Fruit fly (Drosophila melanogaster) whole organism, embryonic: ENCODE measurements around the gene CG7564.

ENCODE experiments used
- Antp ChIP-seq: fragments of 200-800 bp; sonication (Bioruptor generic); optimal IDR thresholded peaks from 3 replicates; lab custom pipeline; 2016; ENCODE audit warnings: missing biosample characterization, missing genetic modification characterization
- Blimp-1 ChIP-seq: fragments of 200-800 bp; sonication (Bioruptor generic); optimal IDR thresholded peaks from 3 replicates; lab custom pipeline; 2018; ENCODE audit warnings: missing biosample characterization, missing genetic modification characterization, mild to moderate bottlenecking, moderate library complexity, missing genetic modification reagents
- CG10565 ChIP-seq: fragments of 200-800 bp; sonication (Bioruptor generic); optimal IDR thresholded peaks from 3 replicates; lab custom pipeline; 2016; ENCODE audit warnings: missing biosample characterization, mild to moderate bottlenecking, missing genetic modification characterization
- CG10959 ChIP-seq: fragments of 200-800 bp; sonication (Bioruptor generic); IDR thresholded peaks from 2 replicates; pipeline ENCODE4 v1.3.6; 2022; ENCODE audit warnings: missing biosample characterization, missing genetic modification characterization
- CG11247 ChIP-seq: fragments of 200-800 bp; sonication (Bioruptor generic); IDR thresholded peaks from 2 replicates; pipeline ENCODE4 v1.3.6; 2022; ENCODE audit warnings: missing biosample characterization, missing genetic modification characterization
- CG11398 ChIP-seq: fragments of 200-800 bp; sonication (Bioruptor generic); optimal IDR thresholded peaks from 2 replicates; lab custom pipeline; 2016; ENCODE audit warnings: missing biosample characterization, missing genetic modification characterization
- CG11560 ChIP-seq: fragments of 200-800 bp; sonication (Bioruptor generic); IDR thresholded peaks from 3 replicates; pipeline ENCODE4 v1.3.6; 2022; ENCODE audit warnings: missing biosample characterization, missing genetic modification characterization
- CG12744 ChIP-seq: fragments of 200-800 bp; sonication (Bioruptor generic); optimal IDR thresholded peaks from 2 replicates; lab custom pipeline; 2016; ENCODE audit warnings: missing biosample characterization, missing genetic modification characterization
- CG16779 ChIP-seq: fragments of 200-800 bp; sonication (Bioruptor generic); IDR thresholded peaks from 2 replicates; pipeline ENCODE4 v1.3.6; 2022; ENCODE audit warnings: missing biosample characterization, missing genetic modification characterization
- CG16815 ChIP-seq: fragments of 200-800 bp; sonication (Bioruptor generic); optimal IDR thresholded peaks from 3 replicates; lab custom pipeline; 2017; ENCODE audit warnings: missing biosample characterization, mild to moderate bottlenecking, missing genetic modification characterization
- CG17385 ChIP-seq: fragments of 200-800 bp; sonication (Bioruptor generic); optimal IDR thresholded peaks from 3 replicates; lab custom pipeline; 2018; ENCODE audit warnings: missing biosample characterization, mild to moderate bottlenecking, missing genetic modification characterization
- CG17829 ChIP-seq: fragments of 200-800 bp; optimal IDR thresholded peaks from 2 replicates; lab custom pipeline; 2019; ENCODE audit warnings: missing biosample characterization, mild to moderate bottlenecking, missing genetic modification characterization, moderate library complexity
- CG3065 ChIP-seq: fragments of 200-800 bp; sonication (Bioruptor generic); optimal IDR thresholded peaks from 2 replicates; lab custom pipeline; 2016; ENCODE audit warnings: missing biosample characterization, missing genetic modification characterization
- CG31388 ChIP-seq: fragments of 200-800 bp; sonication (Bioruptor generic); optimal IDR thresholded peaks from 2 replicates; lab custom pipeline; 2016; ENCODE audit warnings: missing biosample characterization, missing genetic modification characterization
- CG32532 ChIP-seq: fragments of 200-800 bp; sonication (Bioruptor generic); IDR thresholded peaks from 2 replicates; pipeline ENCODE4 v1.3.6; 2022; ENCODE audit warnings: missing biosample characterization, missing genetic modification characterization
- CG32767 ChIP-seq: fragments of 200-800 bp; sonication (Bioruptor generic); IDR thresholded peaks from 2 replicates; pipeline ENCODE4 v1.3.6; 2022; ENCODE audit warnings: missing biosample characterization, missing genetic modification characterization
- CG34376 ChIP-seq: fragments of 200-800 bp; sonication (Bioruptor generic); optimal IDR thresholded peaks from 2 replicates; lab custom pipeline; 2018; ENCODE audit warnings: missing biosample characterization, mild to moderate bottlenecking, missing genetic modification characterization
- CG3995 ChIP-seq: fragments of 200-800 bp; sonication (Bioruptor generic); optimal IDR thresholded peaks from 3 replicates; lab custom pipeline; 2016; ENCODE audit warnings: missing biosample characterization, missing genetic modification characterization
- CG7786 ChIP-seq: fragments of 200-800 bp; sonication (Bioruptor generic); optimal IDR thresholded peaks from 2 replicates; lab custom pipeline; 2016; ENCODE audit warnings: missing biosample characterization, missing genetic modification characterization
- CG9817 ChIP-seq: fragments of 200-800 bp; sonication (Bioruptor generic); optimal IDR thresholded peaks from 2 replicates; lab custom pipeline; 2018; ENCODE audit warnings: missing biosample characterization, mild to moderate bottlenecking, missing genetic modification characterization, moderate library complexity
- CG9932 ChIP-seq: fragments of 200-800 bp; sonication (Bioruptor generic); IDR thresholded peaks from 2 replicates; pipeline ENCODE4 v1.3.6; 2022; ENCODE audit warnings: missing biosample characterization, missing genetic modification characterization
- Camta ChIP-seq: fragments of 200-800 bp; sonication (Bioruptor generic); optimal IDR thresholded peaks from 2 replicates; lab custom pipeline; 2016; ENCODE audit warnings: missing biosample characterization, missing genetic modification characterization
- D19A ChIP-seq: fragments of 200-800 bp; optimal IDR thresholded peaks from 3 replicates; lab custom pipeline; 2019; ENCODE audit warnings: missing biosample characterization, mild to moderate bottlenecking, missing genetic modification characterization, moderate library complexity
- Eip74EF ChIP-seq, 2 experiments: fragments of 200-800 bp in 1 of 2; fragments of >200 bp in 1 of 2; sonication (Bioruptor generic) in 1 of 2; optimal IDR thresholded peaks; 2 replicates each; lab custom pipeline; 2017 to 2019; ENCODE audit warnings: missing biosample characterization in 2 of 2, missing genetic modification characterization in 2 of 2, mild to moderate bottlenecking in 1 of 2, moderate library complexity in 1 of 2
- Ets97D ChIP-seq: fragments of 200-800 bp; sonication (Bioruptor generic); optimal IDR thresholded peaks from 3 replicates; lab custom pipeline; 2016; ENCODE audit warnings: missing biosample characterization, missing genetic modification characterization
- Kr ChIP-seq: fragments of 200-800 bp; sonication (Bioruptor generic); optimal IDR thresholded peaks from 2 replicates; lab custom pipeline; 2017; ENCODE audit warnings: missing biosample characterization, mild to moderate bottlenecking, missing genetic modification characterization
- Lhr ChIP-seq: fragments of 200-800 bp; sonication (Bioruptor generic); optimal IDR thresholded peaks from 3 replicates; lab custom pipeline; 2017; ENCODE audit warnings: mild to moderate bottlenecking, missing biosample characterization, missing genetic modification reagents, missing genetic modification characterization
- Lim3 ChIP-seq: fragments of 200-800 bp; sonication (Bioruptor generic); IDR thresholded peaks from 2 replicates; pipeline ENCODE4 v1.3.6; 2022; ENCODE audit warnings: missing biosample characterization, missing genetic modification characterization
- Oaz ChIP-seq: fragments of 200-800 bp; sonication (Bioruptor generic); IDR thresholded peaks from 2 replicates; pipeline ENCODE4 v1.3.6; 2022; ENCODE audit warnings: missing biosample characterization, missing genetic modification characterization
- Oli ChIP-seq: fragments of 200-800 bp; sonication (Bioruptor generic); optimal IDR thresholded peaks from 2 replicates; lab custom pipeline; 2018; ENCODE audit warnings: missing biosample characterization, mild to moderate bottlenecking, missing genetic modification characterization, moderate library complexity
- Xbp1 ChIP-seq: fragments of 200-800 bp; sonication (Bioruptor generic); optimal IDR thresholded peaks from 3 replicates; lab custom pipeline; 2016; ENCODE audit warnings: missing biosample characterization, mild to moderate bottlenecking, missing genetic modification characterization
- al ChIP-seq: fragments of 200-800 bp; sonication (Bioruptor generic); IDR thresholded peaks from 2 replicates; pipeline ENCODE4 v1.3.6; 2022; ENCODE audit warnings: missing biosample characterization, missing genetic modification characterization
- az2 ChIP-seq: fragments of 200-800 bp; sonication (Bioruptor generic); optimal IDR thresholded peaks from 3 replicates; lab custom pipeline; 2016; ENCODE audit warnings: missing biosample characterization, missing genetic modification characterization
- exex ChIP-seq: fragments of 200-800 bp; sonication (Bioruptor generic); optimal IDR thresholded peaks from 4 replicates; lab custom pipeline; 2018; ENCODE audit warnings: missing biosample characterization, mild to moderate bottlenecking, missing genetic modification characterization, moderate library complexity
- gcm2 ChIP-seq: fragments of 200-800 bp; sonication (Bioruptor generic); optimal IDR thresholded peaks from 2 replicates; lab custom pipeline; 2016; ENCODE audit warnings: missing biosample characterization, missing genetic modification characterization
- grau ChIP-seq: fragments of 200-800 bp; optimal IDR thresholded peaks from 3 replicates; lab custom pipeline; 2019; ENCODE audit warnings: missing biosample characterization, mild to moderate bottlenecking, missing genetic modification characterization, moderate library complexity
- grn ChIP-seq: fragments of 200-800 bp; sonication (Bioruptor generic); optimal IDR thresholded peaks from 3 replicates; lab custom pipeline; 2017; ENCODE audit warnings: missing biosample characterization, missing genetic modification characterization
- her ChIP-seq: fragments of 200-800 bp; sonication (Bioruptor generic); optimal IDR thresholded peaks from 2 replicates; lab custom pipeline; 2016; ENCODE audit warnings: missing biosample characterization, missing genetic modification characterization
- hkb ChIP-seq, 2 experiments: fragments of 200-800 bp in 1 of 2; fragments of >200 bp in 1 of 2; sonication (Bioruptor generic) in 1 of 2; IDR thresholded peaks in 1 of 2; optimal IDR thresholded peaks in 1 of 2; 2 replicates each; pipeline versions ENCODE4 v1.3.6 to Lab custom; 2017 to 2022; ENCODE audit warnings: missing biosample characterization in 1 of 2, missing genetic modification characterization in 1 of 2
- inv ChIP-seq: fragments of 200-800 bp; sonication (Bioruptor generic); IDR thresholded peaks from 2 replicates; pipeline ENCODE4 v1.3.6; 2022; ENCODE audit warnings: missing biosample characterization, missing genetic modification characterization; ENCODE audit not compliant: partially characterized antibody
- ken ChIP-seq: fragments of 200-800 bp; sonication (Bioruptor generic); IDR thresholded peaks from 3 replicates; pipeline ENCODE4 v1.3.6; 2022; ENCODE audit warnings: missing biosample characterization, missing genetic modification characterization
- mld ChIP-seq: fragments of 200-800 bp; sonication (Bioruptor generic); IDR thresholded peaks from 3 replicates; pipeline ENCODE4 v1.3.6; 2022; ENCODE audit warnings: missing biosample characterization, missing genetic modification characterization; ENCODE audit not compliant: partially characterized antibody
- pho ChIP-seq: fragments of 200-800 bp; sonication (Bioruptor generic); optimal IDR thresholded peaks from 2 replicates; lab custom pipeline; 2016; ENCODE audit warnings: missing biosample characterization, missing genetic modification characterization
- ranshi ChIP-seq: fragments of 200-800 bp; sonication (Bioruptor generic); IDR thresholded peaks from 2 replicates; pipeline ENCODE4 v1.3.6; 2022; ENCODE audit warnings: missing biosample characterization, missing genetic modification characterization
- schlank ChIP-seq: fragments of 200-800 bp; sonication (Bioruptor generic); optimal IDR thresholded peaks from 2 replicates; lab custom pipeline; 2018; ENCODE audit warnings: missing biosample characterization, mild to moderate bottlenecking, missing genetic modification characterization
- seq ChIP-seq: fragments of 200-800 bp; sonication (Bioruptor generic); IDR thresholded peaks from 2 replicates; pipeline ENCODE4 v1.3.6; 2022; ENCODE audit warnings: missing biosample characterization, missing genetic modification characterization
- sisA ChIP-seq: fragments of 200-800 bp; sonication (Bioruptor generic); IDR thresholded peaks from 2 replicates; pipeline ENCODE4 v1.3.6; 2022; ENCODE audit warnings: missing biosample characterization, missing genetic modification characterization
- tll ChIP-seq, 2 experiments: fragments of 200-800 bp in 1 of 2; fragments of >200 bp in 1 of 2; sonication (Bioruptor generic) in 1 of 2; optimal IDR thresholded peaks; 2 replicates each; lab custom pipeline; 2017 to 2019; ENCODE audit warnings: missing biosample characterization in 2 of 2, missing genetic modification characterization in 2 of 2, mild to moderate bottlenecking in 1 of 2, moderate library complexity in 1 of 2

CG7564 gene

DNA sequence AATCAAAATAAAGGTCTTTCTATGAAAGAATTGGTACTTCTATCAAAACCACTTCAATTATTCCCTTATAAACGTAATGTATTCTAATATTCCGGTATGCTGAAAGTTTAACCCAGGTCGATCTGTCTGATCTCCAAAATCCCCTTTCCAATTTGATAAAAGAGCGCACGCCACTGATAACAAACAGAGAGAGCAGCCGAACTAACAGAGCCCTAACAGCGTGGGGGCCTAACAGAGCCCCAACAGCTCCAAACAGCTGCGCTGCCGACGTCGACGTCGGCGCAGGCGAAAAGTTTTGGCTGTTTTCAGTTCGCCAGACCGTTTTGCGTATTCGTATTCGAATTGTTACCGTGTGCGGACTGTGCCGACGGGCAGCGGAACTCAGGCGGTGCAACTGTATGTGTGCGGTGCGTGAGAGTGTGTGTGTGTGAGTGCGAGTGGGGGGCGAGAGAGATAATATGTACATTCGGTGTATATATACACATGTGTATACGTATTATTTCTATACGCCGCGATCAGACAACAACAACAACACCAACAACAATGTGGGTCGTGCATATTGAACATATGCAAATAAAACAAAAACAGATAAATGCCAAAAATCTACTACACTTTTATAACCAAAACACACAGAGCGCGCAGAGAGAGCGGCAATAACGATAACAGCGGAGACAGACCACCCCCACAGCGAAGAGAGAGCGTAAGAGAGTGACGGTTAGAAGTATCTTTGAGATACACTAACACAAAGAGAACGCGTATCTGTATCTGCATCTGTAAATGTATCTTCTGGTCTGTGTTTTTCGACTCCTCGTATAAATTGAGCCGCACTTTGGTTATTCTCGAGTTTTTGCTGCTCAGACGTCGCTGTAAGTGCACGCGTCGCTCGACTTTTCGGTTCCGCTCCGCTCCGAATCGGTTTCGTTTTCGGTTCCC is 27.0 kb upstream of the CG7564 start, which contains the start of gene Oatp74D (continued):
- TF ChIP-seq grau (tag; lab: Kevin White, UChicago) (peak; percentile 26), CG32767 (peak; percentile 77), CG31388 (GFP tag; lab: Kevin White, UChicago) (no peak), CG9817 (tag; lab: Kevin White, UChicago) (no peak), az2 (GFP tag; lab: Kevin White, UChicago) (peak; percentile 32), ken (GFP tag; lab: Robert Waterston, UW) (no peak), sisA (GFP tag; lab: Robert Waterston, UW) (peak; percentile 16; the same call in 1 of the 2 replicates), Camta (GFP tag; lab: Kevin White, UChicago) (peak; percentile 24), Lhr (peak; percentile 50), tll (GFP tag; optimal IDR thresholded peaks at IDR 0.05; lab: Kevin White, UChicago) (no peak), exex (tag; lab: Kevin White, UChicago) (peak; percentile 36), mld (GFP tag; lab: Robert Waterston, UW) (peak; percentile 48; the same call in 1 of the 3 replicates), grn (GFP tag; lab: Kevin White, UChicago) (peak; percentile 49), CG34376 (GFP tag; lab: Kevin White, UChicago) (peak; percentile 83), ranshi (GFP tag; lab: Robert Waterston, UW) (peak; percentile 31; the same call in 1 of the 2 replicates), D19A (tag; lab: Kevin White, UChicago) (peak; percentile 4), Eip74EF (GFP tag; optimal IDR thresholded peaks at IDR 0.05; lab: Kevin White, UChicago) (peak in 1 of 2 experiments; percentile 51), CG17385 (GFP tag; lab: Kevin White, UChicago) (no peak), CG9932 (GFP tag; lab: Robert Waterston, UW) (peak; percentile 58), Kr (GFP tag; lab: Kevin White, UChicago) (peak; percentile 87), Ets97D (no peak), Antp (GFP tag; lab: Kevin White, UChicago) (peak; percentile 28), her (GFP tag; lab: Kevin White, UChicago) (peak; percentile 60), Oaz (GFP tag; lab: Robert Waterston, UW) (no peak), CG3065 (GFP tag; lab: Kevin White, UChicago) (no peak), CG7786 (no peak), Xbp1 (GFP tag; lab: Kevin White, UChicago) (peak; percentile 50), pho (GFP tag; lab: Kevin White, UChicago) (peak; percentile 5), CG16815 (GFP tag; lab: Kevin White, UChicago) (no peak), al (GFP tag; lab: Robert Waterston, UW) (no peak), CG10565 (no peak), CG3995 (GFP tag; lab: Kevin White, UChicago) (no peak), CG17829 (no peak), Lim3 (no peak)

DNA sequence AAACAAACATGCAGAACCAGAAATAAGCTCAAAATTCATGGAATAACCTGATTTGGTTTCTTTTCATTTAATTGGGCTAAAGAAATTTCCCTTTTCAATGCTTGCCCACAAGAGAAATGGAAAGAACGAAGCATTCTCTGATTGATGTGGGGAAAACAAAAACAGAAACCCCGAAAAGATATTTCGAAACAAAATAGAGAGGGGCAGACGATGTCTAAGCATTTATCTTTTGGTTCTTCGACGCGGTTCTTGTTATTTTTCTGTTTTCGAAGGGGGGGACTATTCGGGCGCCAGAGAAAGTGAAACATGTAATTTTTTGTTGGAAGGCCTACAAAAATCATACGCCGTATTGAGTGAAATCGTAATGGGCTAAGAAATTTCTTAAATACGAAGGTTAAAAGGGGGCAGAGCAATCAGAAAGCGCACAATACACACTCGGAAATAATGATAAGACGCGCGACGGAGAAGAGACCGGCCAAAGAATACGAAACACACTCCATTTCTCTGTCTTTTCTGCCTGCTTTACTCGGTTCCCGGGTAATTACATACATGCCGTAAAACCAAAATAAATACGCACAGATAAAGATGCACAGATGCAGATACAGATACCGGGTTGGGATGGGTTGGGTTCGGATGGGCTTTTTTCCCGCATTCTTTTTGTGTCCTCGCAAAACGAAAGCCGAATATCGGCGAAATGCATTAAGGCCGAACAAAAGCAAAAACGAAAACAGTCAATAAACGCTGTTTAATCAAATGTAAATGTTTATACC is 25.3 kb upstream of the CG7564 start:
- TF ChIP-seq inv (GFP tag; lab: Robert Waterston, UW) (no peak), gcm2 (GFP tag; lab: Kevin White, UChicago) (no peak), CG16779 (GFP tag; lab: Robert Waterston, UW) (no peak), hkb (optimal IDR thresholded peaks at IDR 0.05; lab: Kevin White, UChicago) (peak; percentile 2), hkb (GFP tag; IDR thresholded peaks at IDR 0.05; lab: Robert Waterston, UW) (no peak), schlank (no peak), seq (GFP tag; lab: Robert Waterston, UW) (no peak), CG11560 (tag; lab: Robert Waterston, UW) (no peak), CG11247 (GFP tag; lab: Robert Waterston, UW) (no peak), CG32532 (GFP tag; lab: Robert Waterston, UW) (no peak), CG10959 (no peak), CG12744 (GFP tag; lab: Kevin White, UChicago) (no peak), Blimp-1 (GFP tag; lab: Kevin White, UChicago) (peak; percentile 97), CG11398 (GFP tag; lab: Kevin White, UChicago) (no peak), Oli (tag; lab: Kevin White, UChicago) (no peak)
